Worm (Caenorhabditis elegans): Measurements from ENCODE around the gene T12A7.10.

- TF ChIP-seq nhr-10 (tag; optimal IDR thresholded peaks at IDR 0.05) (no peak), ama-1 (optimal IDR thresholded peaks at IDR 0.05) (no peak), unc-39 (tag; optimal IDR thresholded peaks at IDR 0.05) (no peak), nhr-237 (tag; optimal IDR thresholded peaks at IDR 0.05) (no peak), blmp-1 (tag; optimal IDR thresholded peaks at IDR 0.05; ENCODE audit: insufficient read depth) (no peak), nhr-21 (tag; optimal IDR thresholded peaks at IDR 0.05) (no peak), lin-39 (tag; optimal IDR thresholded peaks at IDR 0.05) (no peak)
Measured at ce11 chrIV:11737269-11737668, 17.6 kb downstream of the T12A7.10 start, which contains the start of gene K01A6.8.
